Worm (Caenorhabditis elegans) whole organism, L1 larva: ENCODE results near the gene Y38H8A.7.
"Not testable (repeated sequence)": the region's sequence is repeated elsewhere in the genome, so short reads cannot be mapped to it uniquely, and the experiment has no call there.

Source experiments
- C04F5.9 ChIP-seq: sonication (generic microtip); optimal IDR thresholded peaks from 2 replicates; lab custom pipeline; 2016; ENCODE audit warnings: missing genetic modification characterization, missing compliant biosample characterization
- C16A3.4 ChIP-seq: fragments of 150-350 bp; optimal IDR thresholded peaks from 2 replicates; lab custom pipeline; 2014; ENCODE audit warnings: missing biosample characterization, missing genetic modification characterization
- blmp-1 ChIP-seq: fragments of 150-350 bp; optimal IDR thresholded peaks from 2 replicates; lab custom pipeline; 2014; ENCODE audit warnings: missing biosample characterization, missing genetic modification characterization
- ceh-82 ChIP-seq, 3 experiments: fragments of 150-350 bp in 1 of 3; sonication (generic microtip) in 2 of 3; optimal IDR thresholded peaks; 2 replicates each; lab custom pipeline; 2014 to 2017; ENCODE audit warnings: missing biosample characterization in 3 of 3, missing genetic modification characterization in 3 of 3
- elt-3 ChIP-seq, 6 experiments: fragments of 150-350 bp in 1 of 6; sonication (generic microtip); optimal IDR thresholded peaks; 2 replicates each; lab custom pipeline; 2017 to 2018; ENCODE audit warnings: missing biosample characterization in 6 of 6, missing genetic modification characterization in 6 of 6, inconsistent platforms in 1 of 6
- hlh-4 ChIP-seq: sonication (generic microtip); optimal IDR thresholded peaks from 2 replicates; lab custom pipeline; 2016; ENCODE audit warnings: mild to moderate bottlenecking, missing genetic modification characterization, missing compliant biosample characterization
- lsy-2 ChIP-seq, 2 experiments: fragments of 150-350 bp; optimal IDR thresholded peaks; 2 replicates each; lab custom pipeline; 2014; ENCODE audit warnings: missing biosample characterization in 2 of 2, missing genetic modification characterization in 2 of 2
- mab-9 ChIP-seq: fragments of 200-800 bp; sonication (Bioruptor generic); IDR thresholded peaks from 2 replicates; pipeline ENCODE4 v1.3.6; 2022; ENCODE audit warnings: missing genetic modification reagents, missing genetic modification characterization, missing compliant biosample characterization
- nhr-28 ChIP-seq: fragments of 150-350 bp; optimal IDR thresholded peaks from 2 replicates; lab custom pipeline; 2014; ENCODE audit warnings: missing biosample characterization, missing genetic modification characterization
- nhr-77 ChIP-seq: fragments of 150-350 bp; optimal IDR thresholded peaks from 2 replicates; lab custom pipeline; 2014; ENCODE audit warnings: missing biosample characterization, missing genetic modification characterization
- rnt-1 ChIP-seq: sonication (generic microtip); optimal IDR thresholded peaks from 2 replicates; lab custom pipeline; 2016; ENCODE audit warnings: mild to moderate bottlenecking, missing genetic modification characterization, moderate library complexity, missing compliant biosample characterization
- unc-62 ChIP-seq: fragments of 150-350 bp; optimal IDR thresholded peaks from 2 replicates; lab custom pipeline; 2014; ENCODE audit warnings: missing biosample characterization, missing genetic modification reagents, missing genetic modification characterization

- TF ChIP-seq nhr-28 (tag; lab: Kevin White, UChicago); elt-3 (tag; optimal IDR thresholded peaks at IDR 0.05; lab: Kevin White, UChicago); C16A3.4; nhr-77 (tag; lab: Kevin White, UChicago); mab-9; hlh-4; unc-62 (GFP tag; lab: Kevin White, UChicago); ceh-82 (tag; optimal IDR thresholded peaks at IDR 0.05; lab: Kevin White, UChicago); C04F5.9; blmp-1 (tag; lab: Kevin White, UChicago); rnt-1: not testable (repeated sequence)
- TF ChIP-seq lsy-2 (tag; optimal IDR thresholded peaks at IDR 0.05; lab: Kevin White, UChicago), result peak in 1 of 2 experiments; percentile 13
These were observed 48.2 kb downstream of the Y38H8A.7 start for ce11 chrIV:13503365-13504015.
